Worm (Caenorhabditis elegans) whole organism, young adult: ENCODE results near the gene mif-1.

Source experiments
- B0336.3 ChIP-seq: fragments of 200-800 bp; sonication (Bioruptor generic); IDR thresholded peaks from 2 replicates; pipeline ENCODE4 v1.3.6; 2022; ENCODE audit warnings: missing genetic modification characterization, missing compliant biosample characterization
- C17E4.6 ChIP-seq: fragments of 200-800 bp; sonication (Bioruptor generic); IDR thresholded peaks from 2 replicates; pipeline ENCODE4 v1.3.6; 2022; ENCODE audit warnings: missing genetic modification reagents, missing genetic modification characterization, missing compliant biosample characterization
- F10E7.11 ChIP-seq: sonication (generic microtip); optimal IDR thresholded peaks from 2 replicates; lab custom pipeline; 2017; ENCODE audit warnings: mild to moderate bottlenecking, missing genetic modification characterization, moderate library complexity, missing compliant biosample characterization
- F23B12.7 ChIP-seq: sonication (generic microtip); optimal IDR thresholded peaks from 2 replicates; lab custom pipeline; 2017; ENCODE audit warnings: missing genetic modification characterization, mild to moderate bottlenecking, missing compliant biosample characterization, antibody characterized with exemption, moderate library complexity; ENCODE audit not compliant: insufficient read depth
- F55B11.4 ChIP-seq: sonication (generic microtip); optimal IDR thresholded peaks from 2 replicates; lab custom pipeline; 2016; ENCODE audit warnings: missing compliant biosample characterization, missing genetic modification characterization, borderline replicate concordance; ENCODE audit not compliant: insufficient read depth
- K11D2.4 ChIP-seq: fragments of 200-800 bp; sonication (Bioruptor generic); IDR thresholded peaks from 2 replicates; pipeline ENCODE4 v1.3.6; 2022; ENCODE audit warnings: missing genetic modification reagents, missing genetic modification characterization, missing compliant biosample characterization
- K12H6.12 ChIP-seq: fragments of 200-800 bp; sonication (Bioruptor generic); optimal IDR thresholded peaks from 2 replicates; lab custom pipeline; 2018; ENCODE audit warnings: mild to moderate bottlenecking, missing genetic modification characterization, missing compliant biosample characterization
- Y79H2A.3 ChIP-seq: fragments of 200-800 bp; sonication (Bioruptor generic); conservative IDR thresholded peaks from 2 replicates; pipeline ENCODE4 v1.3.6; 2022; ENCODE audit warnings: missing genetic modification reagents, missing genetic modification characterization, missing compliant biosample characterization
- akir-1 ChIP-seq: fragments of 200-800 bp; sonication (Bioruptor generic); optimal IDR thresholded peaks from 2 replicates; lab custom pipeline; 2018; ENCODE audit warnings: mild to moderate bottlenecking, missing genetic modification characterization, moderate library complexity, missing compliant biosample characterization
- aptf-2 ChIP-seq: fragments of 200-800 bp; sonication (Bioruptor generic); conservative IDR thresholded peaks from 2 replicates; pipeline ENCODE4 v1.3.6; 2022; ENCODE audit warnings: missing genetic modification reagents, missing genetic modification characterization, missing compliant biosample characterization
- attf-6 ChIP-seq: fragments of 200-800 bp; sonication (Bioruptor generic); IDR thresholded peaks from 2 replicates; pipeline ENCODE4 v1.3.6; 2022; ENCODE audit warnings: missing genetic modification reagents, missing genetic modification characterization, missing compliant biosample characterization
- ccch-3 ChIP-seq: fragments of 200-800 bp; sonication (Bioruptor generic); optimal IDR thresholded peaks from 2 replicates; lab custom pipeline; 2018; ENCODE audit warnings: mild to moderate bottlenecking, missing genetic modification characterization, missing compliant biosample characterization
- cebp-1 ChIP-seq, 2 experiments: fragments of 200-800 bp in 1 of 2; sonication (Bioruptor generic) in 1 of 2; sonication (generic microtip) in 1 of 2; IDR thresholded peaks in 1 of 2; optimal IDR thresholded peaks in 1 of 2; 2 replicates each; pipeline versions ENCODE4 v1.3.6 to Lab custom; 2017 to 2022; ENCODE audit warnings: missing compliant biosample characterization in 2 of 2, missing genetic modification characterization in 2 of 2, mild to moderate bottlenecking in 1 of 2, missing genetic modification reagents in 1 of 2, moderate library complexity in 1 of 2
- ceh-58 ChIP-seq: fragments of 200-800 bp; sonication (Bioruptor generic); IDR thresholded peaks from 2 replicates; pipeline ENCODE4 v1.3.6; 2022; ENCODE audit warnings: missing genetic modification characterization, missing compliant biosample characterization
- die-1 ChIP-seq: sonication (generic microtip); optimal IDR thresholded peaks from 2 replicates; lab custom pipeline; 2016; ENCODE audit warnings: missing genotype, mild to moderate bottlenecking, missing genetic modification characterization, missing compliant biosample characterization
- dox-1 ChIP-seq: fragments of 200-800 bp; sonication (Bioruptor generic); IDR thresholded peaks from 2 replicates; pipeline ENCODE4 v1.3.6; 2022; ENCODE audit warnings: missing genetic modification reagents, missing genetic modification characterization, missing compliant biosample characterization
- egl-18 ChIP-seq: fragments of 200-800 bp; sonication (Bioruptor generic); IDR thresholded peaks from 2 replicates; pipeline ENCODE4 v1.3.6; 2022; ENCODE audit warnings: missing genetic modification reagents, missing genetic modification characterization, missing compliant biosample characterization
- egl-44 ChIP-seq: fragments of 200-800 bp; sonication (Bioruptor generic); IDR thresholded peaks from 2 replicates; pipeline ENCODE4 v1.3.6; 2022; ENCODE audit warnings: missing genetic modification reagents, missing genetic modification characterization, missing compliant biosample characterization
- egrh-3 ChIP-seq: fragments of 200-800 bp; sonication (Bioruptor generic); IDR thresholded peaks from 2 replicates; pipeline ENCODE4 v1.3.6; 2022; ENCODE audit warnings: missing genetic modification reagents, missing genetic modification characterization, missing compliant biosample characterization
- hmg-1.2 ChIP-seq: fragments of 200-800 bp; sonication (Bioruptor generic); IDR thresholded peaks from 2 replicates; pipeline ENCODE4 v1.3.6; 2022; ENCODE audit warnings: missing genetic modification reagents, missing genetic modification characterization, missing compliant biosample characterization
- hmg-20 ChIP-seq: fragments of 200-800 bp; sonication (Bioruptor generic); IDR thresholded peaks from 2 replicates; pipeline ENCODE4 v1.3.6; 2022; ENCODE audit warnings: missing genetic modification reagents, missing genetic modification characterization, missing compliant biosample characterization
- hsf-1 ChIP-seq: fragments of 200-800 bp; sonication (Bioruptor generic); IDR thresholded peaks from 2 replicates; pipeline ENCODE4 v1.3.6; 2022; ENCODE audit warnings: missing genetic modification reagents, missing genetic modification characterization, missing compliant biosample characterization
- let-607 ChIP-seq, 2 experiments: fragments of 200-800 bp in 1 of 2; sonication (Bioruptor generic) in 1 of 2; sonication (generic microtip) in 1 of 2; optimal IDR thresholded peaks; 2 replicates each; lab custom pipeline; 2016 to 2018; ENCODE audit warnings: mild to moderate bottlenecking in 2 of 2, missing compliant biosample characterization in 2 of 2, missing genetic modification characterization in 2 of 2, moderate library complexity in 2 of 2, missing genotype in 1 of 2
- lin-26 ChIP-seq: fragments of 200-800 bp; sonication (Bioruptor generic); IDR thresholded peaks from 2 replicates; pipeline ENCODE4 v1.3.6; 2022; ENCODE audit warnings: missing genetic modification reagents, missing genetic modification characterization, missing compliant biosample characterization
- lin-35 ChIP-seq, 3 experiments: fragments of 150-350 bp in 2 of 3; sonication (generic microtip) in 1 of 3; optimal IDR thresholded peaks; 2 replicates each; lab custom pipeline; 2014 to 2018; ENCODE audit warnings: missing biosample characterization in 3 of 3, missing genetic modification characterization in 3 of 3, missing genetic modification reagents in 3 of 3
- lsl-1 ChIP-seq: fragments of 200-800 bp; sonication (Bioruptor generic); optimal IDR thresholded peaks from 2 replicates; lab custom pipeline; 2018; ENCODE audit warnings: mild to moderate bottlenecking, missing genetic modification characterization, moderate library complexity, missing compliant biosample characterization
- madf-6 ChIP-seq: fragments of 200-800 bp; sonication (Bioruptor generic); IDR thresholded peaks from 2 replicates; pipeline ENCODE4 v1.3.6; 2022; ENCODE audit warnings: missing genetic modification reagents, missing genetic modification characterization, missing compliant biosample characterization
- mcd-1 ChIP-seq: fragments of 200-800 bp; sonication (Bioruptor generic); IDR thresholded peaks from 2 replicates; pipeline ENCODE4 v1.3.6; 2022; ENCODE audit warnings: missing genetic modification reagents, missing genetic modification characterization, missing compliant biosample characterization
- nfya-1 ChIP-seq: sonication (generic microtip); optimal IDR thresholded peaks from 2 replicates; lab custom pipeline; 2017; ENCODE audit warnings: antibody characterized with exemption, missing compliant biosample characterization, missing genetic modification characterization, borderline replicate concordance; ENCODE audit not compliant: insufficient read depth
- nfyb-1 ChIP-seq: fragments of 200-800 bp; sonication (Bioruptor generic); IDR thresholded peaks from 2 replicates; pipeline ENCODE4 v1.3.6; 2022; ENCODE audit warnings: missing genetic modification reagents, missing genetic modification characterization, missing compliant biosample characterization
- nhr-80 ChIP-seq: sonication (generic microtip); optimal IDR thresholded peaks from 2 replicates; lab custom pipeline; 2016; ENCODE audit warnings: missing genetic modification characterization, missing compliant biosample characterization
- pbrm-1 ChIP-seq: fragments of 200-800 bp; sonication (Bioruptor generic); IDR thresholded peaks from 2 replicates; pipeline ENCODE4 v1.3.6; 2022; ENCODE audit warnings: missing genetic modification reagents, missing genetic modification characterization, missing compliant biosample characterization
- rcor-1 ChIP-seq: fragments of 200-800 bp; sonication (Bioruptor generic); IDR thresholded peaks from 2 replicates; pipeline ENCODE4 v1.3.6; 2022; ENCODE audit warnings: missing genetic modification reagents, missing genetic modification characterization, missing compliant biosample characterization
- sea-2 ChIP-seq: fragments of 200-800 bp; sonication (Bioruptor generic); IDR thresholded peaks from 2 replicates; pipeline ENCODE4 v1.3.6; 2022; ENCODE audit warnings: missing genetic modification characterization, missing compliant biosample characterization
- snpc-1.1 ChIP-seq: sonication (generic microtip); optimal IDR thresholded peaks from 2 replicates; lab custom pipeline; 2017; ENCODE audit warnings: missing genetic modification characterization, mild to moderate bottlenecking, missing compliant biosample characterization, antibody characterized with exemption, moderate library complexity, missing genotype, missing genetic modification reagents; ENCODE audit not compliant: insufficient read depth
- snpc-4 ChIP-seq, 5 experiments: fragments of 150-350 bp in 1 of 5; sonication (generic microtip) in 4 of 5; optimal IDR thresholded peaks; 2 replicates each; lab custom pipeline; 2014 to 2018; ENCODE audit warnings: missing genetic modification characterization in 5 of 5, missing biosample characterization in 3 of 5, antibody characterized with exemption in 2 of 5, mild to moderate bottlenecking in 2 of 5, missing compliant biosample characterization in 2 of 5, missing genotype in 2 of 5, moderate library complexity in 2 of 5, missing genetic modification reagents in 1 of 5
- unc-130 ChIP-seq: sonication (generic microtip); optimal IDR thresholded peaks from 2 replicates; lab custom pipeline; 2016; ENCODE audit warnings: missing genetic modification reagents, missing genetic modification characterization, missing compliant biosample characterization
- zfh-2 ChIP-seq: fragments of 200-800 bp; sonication (Bioruptor generic); conservative IDR thresholded peaks from 2 replicates; pipeline ENCODE4 v1.3.6; 2022; ENCODE audit warnings: missing genetic modification reagents, missing genetic modification characterization, missing compliant biosample characterization
- ztf-26 ChIP-seq: sonication (generic microtip); optimal IDR thresholded peaks from 2 replicates; lab custom pipeline; 2017; ENCODE audit warnings: missing genetic modification characterization, missing compliant biosample characterization
- ztf-28 ChIP-seq: fragments of 200-800 bp; sonication (Bioruptor generic); IDR thresholded peaks from 2 replicates; pipeline ENCODE4 v1.3.6; 2022; ENCODE audit warnings: missing genetic modification reagents, missing genetic modification characterization, missing compliant biosample characterization

The mif-1 gene

ce11 chrIII:11823260-11823659 lies 24.7 kb upstream of the mif-1 start, which contains the start of gene C18D11.3 (continued):
- TF ChIP-seq hmg-20 (GFP tag; lab: Robert Waterston, UW) (0 out of 2 replicates have a peak, but pooled peaks have one; percentile 19), Y79H2A.3 (no peak), ztf-28 (GFP tag; lab: Robert Waterston, UW) (0 out of 2 replicates have a peak, but pooled peaks have one; percentile 7), C17E4.6 (GFP tag; lab: Robert Waterston, UW) (no peak), F55B11.4 (tag; lab: Kevin White, UChicago) (no peak), let-607 (tag; optimal IDR thresholded peaks at IDR 0.05; lab: Kevin White, UChicago) (peak in 1 of 2 experiments; percentile 30), ztf-26 (tag; lab: Kevin White, UChicago) (no peak), attf-6 (GFP tag; lab: Robert Waterston, UW) (no peak), snpc-1.1 (tag; lab: Kevin White, UChicago) (no peak), akir-1 (GFP tag; lab: Kevin White, UChicago) (no peak), hmg-1.2 (GFP tag; lab: Robert Waterston, UW) (peak; percentile 63; the same call in 1 of the 2 replicates), B0336.3 (peak; percentile 79), mcd-1 (peak; percentile 84)
- TF ChIP-seq, all 124 proteins: peak for 52

- TF ChIP-seq lsl-1 (GFP tag; lab: Kevin White, UChicago) (no peak), zfh-2 (GFP tag; lab: Robert Waterston, UW) (peak; percentile 59), egrh-3 (no peak), K11D2.4 (GFP tag; lab: Robert Waterston, UW) (no peak)
Observed at ce11 chrIII:11824088-11824487, 23.9 kb upstream of the mif-1 start.

- no peak for TF ChIP-seq lin-35 (GFP tag; optimal IDR thresholded peaks at IDR 0.05; lab: Kevin White, UChicago)
- TF ChIP-seq dox-1 (GFP tag; lab: Robert Waterston, UW), result peak; percentile 30; the same call in 1 of the 2 replicates
- TF ChIP-seq aptf-2, result no peak
- no peak for TF ChIP-seq egl-18 (GFP tag; lab: Robert Waterston, UW)
- no peak for TF ChIP-seq ccch-3
- peak; percentile 35; the same call in 1 of the 2 replicates for TF ChIP-seq hsf-1 (GFP tag; lab: Robert Waterston, UW)
- peak; percentile 62 for TF ChIP-seq madf-6 (GFP tag; lab: Robert Waterston, UW)
- TF ChIP-seq lin-26 (GFP tag; lab: Robert Waterston, UW), result 0 out of 2 replicates have a peak, but pooled peaks have one; percentile 53
- 0 out of 2 replicates have a peak, but pooled peaks have one; percentile 17 for TF ChIP-seq B0336.3
- TF ChIP-seq lsl-1 (GFP tag; lab: Kevin White, UChicago), result no peak
- peak; percentile 24; the same call in 1 of the 2 replicates for TF ChIP-seq mcd-1
- peak; percentile 12 for TF ChIP-seq die-1
- no peak for TF ChIP-seq nfya-1 (tag; lab: Kevin White, UChicago)
- TF ChIP-seq, all 124 proteins: peak for 7
Observed at ce11 chrIII:11824580-11824979, 23.4 kb upstream of the mif-1 start.

- no peak for TF ChIP-seq sea-2 (GFP tag; lab: Robert Waterston, UW)
- no peak for TF ChIP-seq F10E7.11 (tag; lab: Kevin White, UChicago)
- TF ChIP-seq mcd-1, result peak; percentile 91
- TF ChIP-seq unc-130 (GFP tag; lab: Kevin White, UChicago), result no peak
- TF ChIP-seq nhr-80 (tag; lab: Kevin White, UChicago), result peak; percentile 56
- peak; percentile 33; the same call in 1 of the 2 replicates for TF ChIP-seq pbrm-1 (GFP tag; lab: Robert Waterston, UW)
- peak; percentile 62 for TF ChIP-seq K12H6.12 (tag; lab: Kevin White, UChicago)
- peak; percentile 40; the same call in 1 of the 2 replicates for TF ChIP-seq rcor-1 (GFP tag; lab: Robert Waterston, UW)
- no peak for TF ChIP-seq ceh-58
- no peak for TF ChIP-seq ztf-28 (GFP tag; lab: Robert Waterston, UW)
- no peak for TF ChIP-seq egl-44 (GFP tag; lab: Robert Waterston, UW)
- peak; percentile 53; the same call in 1 of the 2 replicates for TF ChIP-seq madf-6 (GFP tag; lab: Robert Waterston, UW)
- TF ChIP-seq F23B12.7 (tag; lab: Kevin White, UChicago), result peak; percentile 72
- no peak for TF ChIP-seq snpc-4 (GFP tag; optimal IDR thresholded peaks at IDR 0.05; lab: Kevin White, UChicago)
- TF ChIP-seq snpc-4 (tag; optimal IDR thresholded peaks at IDR 0.05; lab: Kevin White, UChicago), result peak in 2 of 4 experiments; percentile 22 to 67
- peak; percentile 64; the same call in 1 of the 2 replicates for TF ChIP-seq hsf-1 (GFP tag; lab: Robert Waterston, UW)
- TF ChIP-seq dox-1 (GFP tag; lab: Robert Waterston, UW), result peak; percentile 50; the same call in 1 of the 2 replicates
- no peak; the same call in 1 of the 2 replicates for TF ChIP-seq cebp-1 (GFP tag; IDR thresholded peaks at IDR 0.05; lab: Robert Waterston, UW)
- peak; percentile 70 for TF ChIP-seq cebp-1 (tag; optimal IDR thresholded peaks at IDR 0.05; lab: Kevin White, UChicago)
- TF ChIP-seq nfyb-1 (GFP tag; lab: Robert Waterston, UW), result peak; percentile 31; the same call in 1 of the 2 replicates
Observed at ce11 chrIII:11825654-11826053, 22.3 kb upstream of the mif-1 start.
